Worm (Caenorhabditis elegans) whole organism, L1 larva: ENCODE results near the gene T28C12.2.

ENCODE experiments used
- C16A3.4 ChIP-seq: fragments of 150-350 bp; optimal IDR thresholded peaks from 2 replicates; lab custom pipeline; 2014; ENCODE audit warnings: missing biosample characterization, missing genetic modification characterization
- C34B4.2 ChIP-seq: sonication (generic microtip); optimal IDR thresholded peaks from 2 replicates; lab custom pipeline; 2017; ENCODE audit warnings: mild to moderate bottlenecking, missing genetic modification characterization, missing compliant biosample characterization
- aha-1 ChIP-seq: fragments of 150-350 bp; optimal IDR thresholded peaks from 2 replicates; lab custom pipeline; 2014; ENCODE audit warnings: missing biosample characterization, missing genetic modification characterization
- alr-1 ChIP-seq: fragments of 200-800 bp; sonication (Bioruptor generic); optimal IDR thresholded peaks from 2 replicates; lab custom pipeline; 2018; ENCODE audit warnings: borderline replicate concordance, mild to moderate bottlenecking, missing genetic modification characterization, missing compliant biosample characterization
- aly-2 ChIP-seq: fragments of 150-350 bp; optimal IDR thresholded peaks from 2 replicates; lab custom pipeline; 2014; ENCODE audit warnings: missing biosample characterization, missing genetic modification characterization
- ceh-63 ChIP-seq: fragments of 200-800 bp; sonication (Bioruptor generic); optimal IDR thresholded peaks from 2 replicates; lab custom pipeline; 2018; ENCODE audit warnings: mild to moderate bottlenecking, missing genetic modification characterization, missing compliant biosample characterization
- ceh-8 ChIP-seq: fragments of 200-800 bp; sonication (Bioruptor generic); optimal IDR thresholded peaks from 2 replicates; lab custom pipeline; 2018; ENCODE audit warnings: mild to moderate bottlenecking, missing genetic modification characterization, moderate library complexity, missing compliant biosample characterization
- dpl-1 ChIP-seq, 3 experiments: fragments of 150-350 bp in 2 of 3; sonication (generic microtip) in 1 of 3; optimal IDR thresholded peaks; 2 replicates each; lab custom pipeline; 2014 to 2017; ENCODE audit warnings: missing biosample characterization in 3 of 3, missing genetic modification characterization in 3 of 3, missing genetic modification reagents in 3 of 3
- dsc-1 ChIP-seq: sonication (generic microtip); optimal IDR thresholded peaks from 2 replicates; lab custom pipeline; 2016; ENCODE audit warnings: mild to moderate bottlenecking, missing genetic modification characterization, missing compliant biosample characterization
- efl-1 ChIP-seq, 4 experiments: fragments of 150-350 bp; optimal IDR thresholded peaks in 3 of 4; peaks in 1 of 4; 1 replicate in 1 of 4; 2 replicates in 3 of 4; lab custom pipeline; 2014; ENCODE audit warnings: missing biosample characterization in 2 of 4, missing genetic modification characterization in 2 of 4, missing genetic modification reagents in 2 of 4
- efl-3 ChIP-seq: fragments of 200-800 bp; sonication (Bioruptor generic); optimal IDR thresholded peaks from 2 replicates; lab custom pipeline; 2018; ENCODE audit warnings: mild to moderate bottlenecking, missing genetic modification characterization, missing compliant biosample characterization
- elt-2 ChIP-seq: sonication (generic microtip); optimal IDR thresholded peaks from 2 replicates; lab custom pipeline; 2016; ENCODE audit warnings: missing genetic modification characterization, mild to moderate bottlenecking, inconsistent platforms, missing compliant biosample characterization, missing genetic modification reagents
- ets-5 ChIP-seq: fragments of 200-800 bp; sonication (Bioruptor generic); IDR thresholded peaks from 2 replicates; pipeline ENCODE4 v1.3.6; 2022; ENCODE audit warnings: missing genetic modification characterization, missing compliant biosample characterization
- fkh-10 ChIP-seq: sonication (generic microtip); optimal IDR thresholded peaks from 2 replicates; lab custom pipeline; 2017; ENCODE audit warnings: missing biosample characterization, missing genetic modification reagents, missing genetic modification characterization
- fkh-4 ChIP-seq: sonication (generic microtip); optimal IDR thresholded peaks from 2 replicates; lab custom pipeline; 2016; ENCODE audit warnings: missing compliant biosample characterization, missing genetic modification characterization, borderline replicate concordance
- fkh-8 ChIP-seq: sonication (generic microtip); optimal IDR thresholded peaks from 2 replicates; lab custom pipeline; 2016; ENCODE audit warnings: mild to moderate bottlenecking, missing genetic modification characterization, missing compliant biosample characterization
- fos-1 ChIP-seq: fragments of 150-350 bp; optimal IDR thresholded peaks from 2 replicates; lab custom pipeline; 2014; ENCODE audit warnings: missing biosample characterization, missing genetic modification characterization
- grh-1 ChIP-seq: fragments of 200-800 bp; sonication (Bioruptor generic); IDR thresholded peaks from 2 replicates; pipeline ENCODE4 v1.3.6; 2022; ENCODE audit warnings: missing genetic modification reagents, missing genetic modification characterization, missing compliant biosample characterization
- hlh-17 ChIP-seq: fragments of 200-800 bp; sonication (Bioruptor generic); optimal IDR thresholded peaks from 2 replicates; lab custom pipeline; 2018; ENCODE audit warnings: missing genetic modification characterization, mild to moderate bottlenecking, missing compliant biosample characterization, moderate library complexity, borderline replicate concordance
- isw-1 ChIP-seq: fragments of 200-800 bp; sonication (Bioruptor generic); IDR thresholded peaks from 2 replicates; pipeline ENCODE4 v1.3.6; 2022; ENCODE audit warnings: missing genetic modification characterization, missing compliant biosample characterization
- lin-14 ChIP-seq: fragments of 200-800 bp; sonication (Bioruptor generic); optimal IDR thresholded peaks from 2 replicates; lab custom pipeline; 2018; ENCODE audit warnings: mild to moderate bottlenecking, missing genetic modification characterization, moderate library complexity, missing compliant biosample characterization
- lin-15B ChIP-seq: fragments of 150-350 bp; sonication (generic microtip); optimal IDR thresholded peaks from 3 replicates; lab custom pipeline; 2014; ENCODE audit warnings: missing biosample characterization, missing genetic modification characterization
- lin-35 ChIP-seq, 2 experiments: fragments of 150-350 bp; optimal IDR thresholded peaks; 2 replicates each; lab custom pipeline; 2014; ENCODE audit warnings: missing biosample characterization in 2 of 2, missing genetic modification characterization in 2 of 2, missing genetic modification reagents in 2 of 2
- lin-39 ChIP-seq: fragments of 150-350 bp; optimal IDR thresholded peaks from 2 replicates; lab custom pipeline; 2014; ENCODE audit warnings: missing biosample characterization, missing genetic modification reagents, missing genetic modification characterization
- lir-3 ChIP-seq: sonication (generic microtip); optimal IDR thresholded peaks from 2 replicates; lab custom pipeline; 2016; ENCODE audit warnings: mild to moderate bottlenecking, missing genetic modification characterization, moderate library complexity, missing compliant biosample characterization; ENCODE audit not compliant: poor library complexity
- lsy-2 ChIP-seq, 2 experiments: fragments of 150-350 bp; optimal IDR thresholded peaks; 2 replicates each; lab custom pipeline; 2014; ENCODE audit warnings: missing biosample characterization in 2 of 2, missing genetic modification characterization in 2 of 2
- mdl-1 ChIP-seq, 2 experiments: fragments of 150-350 bp; optimal IDR thresholded peaks; 2 replicates each; lab custom pipeline; 2014 to 2017; ENCODE audit warnings: missing biosample characterization in 2 of 2, missing genetic modification characterization in 2 of 2, inconsistent platforms in 1 of 2
- mef-2 ChIP-seq: fragments of 150-350 bp; optimal IDR thresholded peaks from 2 replicates; lab custom pipeline; 2014; ENCODE audit warnings: missing biosample characterization, missing genetic modification characterization
- nhr-237 ChIP-seq: fragments of 150-350 bp; optimal IDR thresholded peaks from 2 replicates; lab custom pipeline; 2014; ENCODE audit warnings: missing biosample characterization, missing genetic modification characterization
- nhr-71 ChIP-seq: sonication (generic microtip); optimal IDR thresholded peaks from 2 replicates; lab custom pipeline; 2016; ENCODE audit warnings: mild to moderate bottlenecking, missing genetic modification characterization, moderate library complexity, missing compliant biosample characterization
- nhr-76 ChIP-seq: sonication (generic microtip); optimal IDR thresholded peaks from 2 replicates; lab custom pipeline; 2017; ENCODE audit warnings: missing biosample characterization, missing genetic modification characterization
- nhr-90 ChIP-seq: sonication (generic microtip); optimal IDR thresholded peaks from 2 replicates; lab custom pipeline; 2016; ENCODE audit warnings: mild to moderate bottlenecking, missing genetic modification characterization, missing compliant biosample characterization; ENCODE audit not compliant: poor library complexity
- pag-3 ChIP-seq: sonication (generic microtip); optimal IDR thresholded peaks from 2 replicates; lab custom pipeline; 2017; ENCODE audit warnings: missing genetic modification characterization, mild to moderate bottlenecking, missing compliant biosample characterization, antibody characterized with exemption, borderline replicate concordance; ENCODE audit not compliant: insufficient read depth
- pqm-1 ChIP-seq: sonication (generic microtip); optimal IDR thresholded peaks from 3 replicates; lab custom pipeline; 2017; ENCODE audit warnings: missing biosample characterization, missing genetic modification characterization
- rnt-1 ChIP-seq: sonication (generic microtip); optimal IDR thresholded peaks from 2 replicates; lab custom pipeline; 2016; ENCODE audit warnings: mild to moderate bottlenecking, missing genetic modification characterization, moderate library complexity, missing compliant biosample characterization
- skn-1 ChIP-seq: fragments of 150-350 bp; optimal IDR thresholded peaks from 2 replicates; lab custom pipeline; 2014; ENCODE audit warnings: missing biosample characterization, missing genetic modification characterization
- snu-23 ChIP-seq: sonication (generic microtip); optimal IDR thresholded peaks from 2 replicates; lab custom pipeline; 2016; ENCODE audit warnings: missing genetic modification characterization, missing compliant biosample characterization
- sptf-1 ChIP-seq: fragments of 150-350 bp; optimal IDR thresholded peaks from 2 replicates; lab custom pipeline; 2014; ENCODE audit warnings: missing biosample characterization, missing genetic modification characterization
- tbx-2 ChIP-seq: sonication (generic microtip); optimal IDR thresholded peaks from 2 replicates; lab custom pipeline; 2016; ENCODE audit warnings: missing genetic modification characterization, missing compliant biosample characterization
- tlp-1 ChIP-seq: fragments of 150-350 bp; optimal IDR thresholded peaks from 2 replicates; lab custom pipeline; 2014; ENCODE audit warnings: missing biosample characterization, missing genetic modification characterization
- unc-30 ChIP-seq: sonication (generic microtip); optimal IDR thresholded peaks from 2 replicates; lab custom pipeline; 2017; ENCODE audit warnings: missing biosample characterization, missing genetic modification characterization
- unc-86 ChIP-seq: sonication (generic microtip); optimal IDR thresholded peaks from 2 replicates; lab custom pipeline; 2016; ENCODE audit warnings: missing genetic modification characterization, missing compliant biosample characterization
- vab-15 ChIP-seq: sonication (generic microtip); optimal IDR thresholded peaks from 2 replicates; lab custom pipeline; 2017; ENCODE audit warnings: missing genotype, mild to moderate bottlenecking, missing genetic modification characterization, missing compliant biosample characterization
- zip-4 ChIP-seq: fragments of 200-800 bp; sonication (Bioruptor generic); optimal IDR thresholded peaks from 2 replicates; lab custom pipeline; 2018; ENCODE audit warnings: mild to moderate bottlenecking, missing genetic modification characterization, moderate library complexity, missing compliant biosample characterization
- ztf-4 ChIP-seq: fragments of 150-350 bp; optimal IDR thresholded peaks from 2 replicates; lab custom pipeline; 2014; ENCODE audit warnings: missing biosample characterization, missing genetic modification characterization

Gene T28C12.2

ce11 chrV:6331607-6332006, 2.6 kb downstream of the T28C12.2 start, which contains the start of gene T28C12.1:
Gene T28C12.1, plus strand, starts transcription at chrV:6331907.
- TF ChIP-seq isw-1 (no peak), unc-86 (no peak), dpl-1 (GFP tag; optimal IDR thresholded peaks at IDR 0.05; lab: Kevin White, UChicago) (no peak), elt-2 (no peak), efl-3 (GFP tag; lab: Kevin White, UChicago) (no peak), vab-15 (tag; lab: Kevin White, UChicago) (no peak), skn-1 (tag; lab: Kevin White, UChicago) (no peak), tbx-2 (tag; lab: Kevin White, UChicago) (no peak), lir-3 (no peak), fkh-4 (no peak), alr-1 (tag; lab: Kevin White, UChicago) (no peak), ceh-8 (GFP tag; lab: Kevin White, UChicago) (no peak), fos-1 (tag; lab: Kevin White, UChicago) (no peak), pag-3 (no peak), unc-30 (no peak), ets-5 (no peak)

- TF ChIP-seq snu-23 (GFP tag; lab: Kevin White, UChicago) (no peak), ztf-4 (tag; lab: Kevin White, UChicago) (no peak), fkh-4 (no peak), hlh-17 (no peak), lin-39 (no peak), fkh-8 (tag; lab: Kevin White, UChicago) (no peak), fkh-10 (GFP tag; lab: Kevin White, UChicago) (no peak)
Measured at ce11 chrV:6335226-6335625, 6.2 kb downstream of the T28C12.2 start.

ce11 chrV:6336108-6336507, 7.1 kb downstream of the T28C12.2 start, which contains the start of gene T28C12.6:
Gene T28C12.6, minus strand, starts transcription at chrV:6336119.
- TF ChIP-seq efl-1 (optimal IDR thresholded peaks at IDR 0.05; lab: Kevin White, UChicago): no peak
- TF ChIP-seq efl-1 (GFP tag; optimal IDR thresholded peaks at IDR 0.05 in 1 of 2; lab: Kevin White, UChicago): peak in 1 of 2 experiments; percentile 87
- TF ChIP-seq aly-2 (tag; lab: Kevin White, UChicago): no peak
- TF ChIP-seq, all 84 proteins: peak for 1

ce11 chrV:6341078-6341638, 12.2 kb downstream of the T28C12.2 start:
- no peak for TF ChIP-seq ceh-8 (GFP tag; lab: Kevin White, UChicago)
- TF ChIP-seq lsy-2 (tag; optimal IDR thresholded peaks at IDR 0.05; lab: Kevin White, UChicago): peak in 1 of 2 experiments; percentile 33
- TF ChIP-seq C16A3.4 (tag; lab: Kevin White, UChicago): no peak
- no peak for TF ChIP-seq elt-2
- TF ChIP-seq pqm-1 (tag; lab: Kevin White, UChicago): no peak
- TF ChIP-seq rnt-1 (tag; lab: Kevin White, UChicago): no peak
- no peak for TF ChIP-seq mef-2 (tag; lab: Kevin White, UChicago)
- no peak for TF ChIP-seq dsc-1 (tag; lab: Kevin White, UChicago)
- TF ChIP-seq lin-35 (GFP tag; optimal IDR thresholded peaks at IDR 0.05; lab: Kevin White, UChicago): no peak
- TF ChIP-seq lin-39: no peak
- no peak for TF ChIP-seq nhr-76 (tag; lab: Kevin White, UChicago)
- TF ChIP-seq nhr-71 (tag; lab: Kevin White, UChicago): peak; percentile 43
- TF ChIP-seq grh-1 (GFP tag; lab: Robert Waterston, UW): no peak
- TF ChIP-seq lin-15B (tag; lab: Kevin White, UChicago): no peak
- peak; percentile 9 for TF ChIP-seq tbx-2 (tag; lab: Kevin White, UChicago)
- TF ChIP-seq aha-1 (tag; lab: Kevin White, UChicago): no peak
- no peak for TF ChIP-seq sptf-1
- no peak for TF ChIP-seq C34B4.2 (tag; lab: Kevin White, UChicago)
- peak; percentile 49 for TF ChIP-seq fkh-10 (GFP tag; lab: Kevin White, UChicago)
- no peak for TF ChIP-seq zip-4
- TF ChIP-seq isw-1: no peak
- TF ChIP-seq efl-1 (optimal IDR thresholded peaks at IDR 0.05; lab: Kevin White, UChicago): no peak
- TF ChIP-seq efl-1 (GFP tag; optimal IDR thresholded peaks at IDR 0.05 in 1 of 2; lab: Kevin White, UChicago): peak in 1 of 2 experiments; percentile 83
- no peak for TF ChIP-seq mdl-1 (tag; optimal IDR thresholded peaks at IDR 0.05; lab: Kevin White, UChicago)
- no peak for TF ChIP-seq tlp-1
- peak; percentile 1 for TF ChIP-seq fkh-8 (tag; lab: Kevin White, UChicago)
- TF ChIP-seq fkh-4: no peak
- TF ChIP-seq ceh-63: no peak
- TF ChIP-seq nhr-90 (tag; lab: Kevin White, UChicago): no peak
- TF ChIP-seq nhr-237 (tag; lab: Kevin White, UChicago): no peak
- TF ChIP-seq lir-3: no peak
- peak; percentile 89 for TF ChIP-seq lin-14 (GFP tag; lab: Kevin White, UChicago)
